Worm (Caenorhabditis elegans) whole organism, young adult: ENCODE measurements around the gene F57A10.2.
A peak's percentile ranks its signal among the peaks of the same experiment; 100 is the strongest.

Source experiments
- B0336.3 ChIP-seq: fragments of 200-800 bp; sonication (Bioruptor generic); IDR thresholded peaks from 2 replicates; pipeline ENCODE4 v1.3.6; 2022; ENCODE audit warnings: missing genetic modification characterization, missing compliant biosample characterization
- F22D6.2 ChIP-seq: sonication (generic microtip); optimal IDR thresholded peaks from 2 replicates; lab custom pipeline; 2016; ENCODE audit warnings: mild to moderate bottlenecking, missing genetic modification characterization, missing compliant biosample characterization
- F39B2.1 ChIP-seq: fragments of 200-800 bp; sonication (Bioruptor generic); IDR thresholded peaks from 2 replicates; pipeline ENCODE4 v1.3.6; 2022; ENCODE audit warnings: missing genetic modification reagents, missing genetic modification characterization, missing compliant biosample characterization
- F55B11.4 ChIP-seq: sonication (generic microtip); optimal IDR thresholded peaks from 2 replicates; lab custom pipeline; 2016; ENCODE audit warnings: missing compliant biosample characterization, missing genetic modification characterization, borderline replicate concordance; ENCODE audit not compliant: insufficient read depth
- K11D2.4 ChIP-seq: fragments of 200-800 bp; sonication (Bioruptor generic); IDR thresholded peaks from 2 replicates; pipeline ENCODE4 v1.3.6; 2022; ENCODE audit warnings: missing genetic modification reagents, missing genetic modification characterization, missing compliant biosample characterization
- T26A5.8 ChIP-seq: sonication (generic microtip); optimal IDR thresholded peaks from 2 replicates; lab custom pipeline; 2016; ENCODE audit warnings: missing genetic modification characterization, missing compliant biosample characterization
- Y95B8A.8 ChIP-seq: fragments of 200-800 bp; sonication (Bioruptor generic); IDR thresholded peaks from 2 replicates; pipeline ENCODE4 v1.3.6; 2022; ENCODE audit warnings: missing genetic modification reagents, missing genetic modification characterization, missing compliant biosample characterization
- ama-1 ChIP-seq, 3 experiments: fragments of 150-350 bp in 1 of 3; sonication (generic microtip) in 2 of 3; optimal IDR thresholded peaks; 2 replicates each; lab custom pipeline; 2014 to 2018; ENCODE audit warnings: missing biosample characterization in 2 of 3, missing genetic modification characterization in 2 of 3, missing genetic modification reagents in 2 of 3
- aptf-3 ChIP-seq: fragments of 200-800 bp; sonication (Bioruptor generic); IDR thresholded peaks from 2 replicates; pipeline ENCODE4 v1.3.6; 2022; ENCODE audit warnings: missing genetic modification characterization, missing compliant biosample characterization
- atf-7 ChIP-seq: sonication (generic microtip); optimal IDR thresholded peaks from 2 replicates; lab custom pipeline; 2017; ENCODE audit warnings: mild to moderate bottlenecking, missing genetic modification characterization, missing compliant biosample characterization
- attf-3 ChIP-seq: fragments of 200-800 bp; sonication (Bioruptor generic); conservative IDR thresholded peaks from 2 replicates; pipeline ENCODE4 v1.3.6; 2022; ENCODE audit warnings: missing genetic modification reagents, missing genetic modification characterization, missing compliant biosample characterization
- attf-6 ChIP-seq: fragments of 200-800 bp; sonication (Bioruptor generic); IDR thresholded peaks from 2 replicates; pipeline ENCODE4 v1.3.6; 2022; ENCODE audit warnings: missing genetic modification reagents, missing genetic modification characterization, missing compliant biosample characterization
- ceh-100 ChIP-seq: fragments of 200-800 bp; sonication (Bioruptor generic); IDR thresholded peaks from 2 replicates; pipeline ENCODE4 v1.3.6; 2022; ENCODE audit warnings: missing genetic modification reagents, missing genetic modification characterization, missing compliant biosample characterization
- chd-7 ChIP-seq: sonication (generic microtip); optimal IDR thresholded peaks from 2 replicates; lab custom pipeline; 2016; ENCODE audit warnings: mild to moderate bottlenecking, missing genetic modification characterization, moderate library complexity, missing compliant biosample characterization
- dox-1 ChIP-seq: fragments of 200-800 bp; sonication (Bioruptor generic); IDR thresholded peaks from 2 replicates; pipeline ENCODE4 v1.3.6; 2022; ENCODE audit warnings: missing genetic modification reagents, missing genetic modification characterization, missing compliant biosample characterization
- efl-1 ChIP-seq: fragments of 150-350 bp; optimal IDR thresholded peaks from 2 replicates; lab custom pipeline; 2014; ENCODE audit warnings: missing biosample characterization, missing genetic modification reagents, missing genetic modification characterization
- egl-18 ChIP-seq: fragments of 200-800 bp; sonication (Bioruptor generic); IDR thresholded peaks from 2 replicates; pipeline ENCODE4 v1.3.6; 2022; ENCODE audit warnings: missing genetic modification reagents, missing genetic modification characterization, missing compliant biosample characterization
- ets-4 ChIP-seq: fragments of 200-800 bp; sonication (Bioruptor generic); optimal IDR thresholded peaks from 2 replicates; lab custom pipeline; 2018; ENCODE audit warnings: mild to moderate bottlenecking, missing genetic modification characterization, missing compliant biosample characterization
- fkh-3 ChIP-seq: sonication (generic microtip); optimal IDR thresholded peaks from 2 replicates; lab custom pipeline; 2016; ENCODE audit warnings: mild to moderate bottlenecking, missing genetic modification characterization, missing compliant biosample characterization
- hlh-26 ChIP-seq: fragments of 200-800 bp; sonication (Bioruptor generic); conservative IDR thresholded peaks from 2 replicates; pipeline ENCODE4 v1.3.6; 2022; ENCODE audit warnings: missing genetic modification reagents, missing genetic modification characterization, missing compliant biosample characterization
- hrde-1 ChIP-seq: sonication (generic microtip); optimal IDR thresholded peaks from 2 replicates; lab custom pipeline; 2016; ENCODE audit warnings: missing genetic modification characterization, mild to moderate bottlenecking, missing compliant biosample characterization, moderate library complexity, missing genotype, missing genetic modification reagents, borderline replicate concordance
- hsf-1 ChIP-seq: fragments of 200-800 bp; sonication (Bioruptor generic); IDR thresholded peaks from 2 replicates; pipeline ENCODE4 v1.3.6; 2022; ENCODE audit warnings: missing genetic modification reagents, missing genetic modification characterization, missing compliant biosample characterization
- lag-1 ChIP-seq: fragments of 200-800 bp; sonication (Bioruptor generic); IDR thresholded peaks from 2 replicates; pipeline ENCODE4 v1.3.6; 2022; ENCODE audit warnings: missing genetic modification reagents, missing genetic modification characterization, missing compliant biosample characterization
- let-526 ChIP-seq: fragments of 200-800 bp; sonication (Bioruptor generic); IDR thresholded peaks from 2 replicates; pipeline ENCODE4 v1.3.6; 2022; ENCODE audit warnings: missing genetic modification reagents, missing genetic modification characterization, missing compliant biosample characterization
- let-607 ChIP-seq, 2 experiments: fragments of 200-800 bp in 1 of 2; sonication (Bioruptor generic) in 1 of 2; sonication (generic microtip) in 1 of 2; optimal IDR thresholded peaks; 2 replicates each; lab custom pipeline; 2016 to 2018; ENCODE audit warnings: mild to moderate bottlenecking in 2 of 2, missing compliant biosample characterization in 2 of 2, missing genetic modification characterization in 2 of 2, moderate library complexity in 2 of 2, missing genotype in 1 of 2
- lin-26 ChIP-seq: fragments of 200-800 bp; sonication (Bioruptor generic); IDR thresholded peaks from 2 replicates; pipeline ENCODE4 v1.3.6; 2022; ENCODE audit warnings: missing genetic modification reagents, missing genetic modification characterization, missing compliant biosample characterization
- lin-40 ChIP-seq: sonication (generic microtip); optimal IDR thresholded peaks from 2 replicates; lab custom pipeline; 2016; ENCODE audit warnings: missing genetic modification characterization, mild to moderate bottlenecking, missing compliant biosample characterization, missing genotype, missing genetic modification reagents
- lir-1 ChIP-seq: fragments of 200-800 bp; sonication (Bioruptor generic); conservative IDR thresholded peaks from 2 replicates; pipeline ENCODE4 v1.3.6; 2022; ENCODE audit warnings: missing genetic modification reagents, missing genetic modification characterization, missing compliant biosample characterization
- madf-6 ChIP-seq: fragments of 200-800 bp; sonication (Bioruptor generic); IDR thresholded peaks from 2 replicates; pipeline ENCODE4 v1.3.6; 2022; ENCODE audit warnings: missing genetic modification reagents, missing genetic modification characterization, missing compliant biosample characterization
- madf-8 ChIP-seq: fragments of 200-800 bp; sonication (Bioruptor generic); conservative IDR thresholded peaks from 2 replicates; pipeline ENCODE4 v1.3.6; 2022; ENCODE audit warnings: missing genetic modification reagents, missing genetic modification characterization, missing compliant biosample characterization
- mes-4 ChIP-seq: sonication (generic microtip); optimal IDR thresholded peaks from 2 replicates; lab custom pipeline; 2016; ENCODE audit warnings: missing genotype, missing genetic modification characterization, missing compliant biosample characterization
- nfya-2 ChIP-seq: fragments of 200-800 bp; sonication (Bioruptor generic); IDR thresholded peaks from 2 replicates; pipeline ENCODE4 v1.3.6; 2022; ENCODE audit warnings: missing genetic modification reagents, missing genetic modification characterization, missing compliant biosample characterization
- nfyb-1 ChIP-seq: fragments of 200-800 bp; sonication (Bioruptor generic); IDR thresholded peaks from 2 replicates; pipeline ENCODE4 v1.3.6; 2022; ENCODE audit warnings: missing genetic modification reagents, missing genetic modification characterization, missing compliant biosample characterization
- pha-4 ChIP-seq: fragments of 150-350 bp; sonication (generic microtip); optimal IDR thresholded peaks from 2 replicates; lab custom pipeline; 2014; ENCODE audit warnings: missing biosample characterization, missing genetic modification reagents, missing genetic modification characterization
- rpc-1 ChIP-seq, 2 experiments: fragments of 150-350 bp in 1 of 2; sonication (generic microtip) in 1 of 2; optimal IDR thresholded peaks; 2 replicates each; lab custom pipeline; 2014 to 2018; ENCODE audit warnings: missing biosample characterization in 1 of 2, missing genetic modification characterization in 1 of 2, missing genetic modification reagents in 1 of 2, missing genotype in 1 of 2
- sdz-38 ChIP-seq: sonication (generic microtip); optimal IDR thresholded peaks from 2 replicates; lab custom pipeline; 2016; ENCODE audit warnings: missing genotype, missing genetic modification characterization, missing compliant biosample characterization
- somi-1 ChIP-seq: fragments of 200-800 bp; sonication (Bioruptor generic); optimal IDR thresholded peaks from 2 replicates; lab custom pipeline; 2018; ENCODE audit warnings: mild to moderate bottlenecking, missing genetic modification characterization, missing compliant biosample characterization
- sptf-2 ChIP-seq: fragments of 200-800 bp; sonication (Bioruptor generic); optimal IDR thresholded peaks from 2 replicates; lab custom pipeline; 2018; ENCODE audit warnings: mild to moderate bottlenecking, missing genetic modification characterization, missing compliant biosample characterization
- tbp1 ChIP-seq: fragments of 200-800 bp; sonication (Bioruptor generic); optimal IDR thresholded peaks from 2 replicates; lab custom pipeline; 2018; ENCODE audit warnings: mild to moderate bottlenecking, missing genetic modification characterization, missing compliant biosample characterization
- tbx-9 ChIP-seq: sonication (generic microtip); optimal IDR thresholded peaks from 2 replicates; lab custom pipeline; 2016; ENCODE audit warnings: borderline replicate concordance, missing genetic modification characterization, inconsistent platforms, missing compliant biosample characterization
- unc-130 ChIP-seq: sonication (generic microtip); optimal IDR thresholded peaks from 2 replicates; lab custom pipeline; 2016; ENCODE audit warnings: missing genetic modification reagents, missing genetic modification characterization, missing compliant biosample characterization
- unc-62 ChIP-seq: fragments of 150-350 bp; optimal IDR thresholded peaks from 2 replicates; lab custom pipeline; 2014; ENCODE audit warnings: missing biosample characterization, missing genetic modification reagents, missing genetic modification characterization
- xnd-1 ChIP-seq: sonication (generic microtip); optimal IDR thresholded peaks from 2 replicates; lab custom pipeline; 2016; ENCODE audit warnings: missing genotype, missing genetic modification reagents, missing genetic modification characterization, missing compliant biosample characterization
- zim-3 ChIP-seq: sonication (generic microtip); optimal IDR thresholded peaks from 2 replicates; lab custom pipeline; 2017; ENCODE audit warnings: mild to moderate bottlenecking, missing genetic modification characterization, moderate library complexity, missing compliant biosample characterization
- ztf-18 ChIP-seq: sonication (generic microtip); optimal IDR thresholded peaks from 2 replicates; lab custom pipeline; 2016; ENCODE audit warnings: missing genotype, mild to moderate bottlenecking, missing genetic modification characterization, missing compliant biosample characterization
- ztf-25 ChIP-seq: fragments of 200-800 bp; sonication (Bioruptor generic); IDR thresholded peaks from 2 replicates; pipeline ENCODE4 v1.3.6; 2022; ENCODE audit warnings: missing genetic modification reagents, missing genetic modification characterization, missing compliant biosample characterization
- ztf-26 ChIP-seq: sonication (generic microtip); optimal IDR thresholded peaks from 2 replicates; lab custom pipeline; 2017; ENCODE audit warnings: missing genetic modification characterization, missing compliant biosample characterization
- ztf-3 ChIP-seq: fragments of 200-800 bp; sonication (Bioruptor generic); optimal IDR thresholded peaks from 2 replicates; lab custom pipeline; 2018; ENCODE audit warnings: mild to moderate bottlenecking, missing genetic modification characterization, missing compliant biosample characterization

F57A10.2 gene

ce11 chrV:15766122-15766594 lies at the start of gene F57A10.2, which contains the start of gene haf-3:
Gene F57A10.2 (plus strand): TSS chrV:15766575.
Gene haf-3 (minus strand): TSS chrV:15766172.
- TF ChIP-seq sdz-38 (tag; lab: Kevin White, UChicago) = no peak
- no peak for TF ChIP-seq ztf-3 (GFP tag; lab: Kevin White, UChicago)
- peak in 1 of 2 experiments; percentile 71 for TF ChIP-seq let-607 (tag; optimal IDR thresholded peaks at IDR 0.05; lab: Kevin White, UChicago)
- TF ChIP-seq hrde-1 (tag; lab: Kevin White, UChicago) = no peak
- TF ChIP-seq attf-3 (GFP tag; lab: Robert Waterston, UW) = peak; percentile 70
- no peak for TF ChIP-seq hlh-26 (GFP tag; lab: Robert Waterston, UW)
- TF ChIP-seq ztf-18 (tag; lab: Kevin White, UChicago) = peak; percentile 98
- peak; percentile 55 for TF ChIP-seq atf-7 (tag; lab: Kevin White, UChicago)
- TF ChIP-seq lir-1 (GFP tag; lab: Robert Waterston, UW) = peak; percentile 65; the same call in 1 of the 2 replicates
- TF ChIP-seq ets-4 (GFP tag; lab: Kevin White, UChicago) = no peak
- TF ChIP-seq hsf-1 (GFP tag; lab: Robert Waterston, UW) = peak; percentile 82
- TF ChIP-seq ama-1 (optimal IDR thresholded peaks at IDR 0.05; lab: Kevin White, UChicago) = no peak
- TF ChIP-seq ama-1 (GFP tag; optimal IDR thresholded peaks at IDR 0.05; lab: Kevin White, UChicago) = no peak
- TF ChIP-seq egl-18 = no peak
- TF ChIP-seq F22D6.2 (tag; lab: Kevin White, UChicago) = peak; percentile 12
- 0 out of 2 replicates have a peak, but pooled peaks have one; percentile 45 for TF ChIP-seq F39B2.1 (GFP tag; lab: Robert Waterston, UW)
- no peak for TF ChIP-seq rpc-1 (optimal IDR thresholded peaks at IDR 0.05; lab: Kevin White, UChicago)
- TF ChIP-seq rpc-1 (tag; optimal IDR thresholded peaks at IDR 0.05; lab: Kevin White, UChicago) = no peak
- TF ChIP-seq lag-1 (GFP tag; lab: Robert Waterston, UW) = no peak
- TF ChIP-seq mes-4 (tag; lab: Kevin White, UChicago) = no peak
- TF ChIP-seq chd-7 = peak; percentile 38
- peak; percentile 86 for TF ChIP-seq ceh-100
- TF ChIP-seq unc-62 (GFP tag; lab: Kevin White, UChicago) = no peak
- peak; percentile 51 for TF ChIP-seq ztf-26 (tag; lab: Kevin White, UChicago)
- TF ChIP-seq F55B11.4 (tag; lab: Kevin White, UChicago) = no peak
- TF ChIP-seq Y95B8A.8 (GFP tag; lab: Robert Waterston, UW) = no peak
- no peak for TF ChIP-seq sptf-2
- TF ChIP-seq pha-4 (tag; lab: Kevin White, UChicago) = peak; percentile 86
- peak; percentile 86 for TF ChIP-seq B0336.3 (GFP tag; lab: Robert Waterston, UW)
- peak; percentile 84 for TF ChIP-seq attf-6 (GFP tag; lab: Robert Waterston, UW)
- 0 out of 2 replicates have a peak, but pooled peaks have one; percentile 32 for TF ChIP-seq let-526 (GFP tag; lab: Robert Waterston, UW)
- TF ChIP-seq fkh-3 (tag; lab: Kevin White, UChicago) = no peak
- TF ChIP-seq lin-26 (GFP tag; lab: Robert Waterston, UW) = no peak
- peak; percentile 81 for TF ChIP-seq K11D2.4 (GFP tag; lab: Robert Waterston, UW)
- peak; percentile 90 for TF ChIP-seq efl-1 (GFP tag; lab: Kevin White, UChicago)
- TF ChIP-seq T26A5.8 = no peak
- peak; percentile 56 for TF ChIP-seq xnd-1 (tag; lab: Kevin White, UChicago)
- TF ChIP-seq tbx-9 = no peak
- TF ChIP-seq nfya-2 (GFP tag; lab: Robert Waterston, UW) = no peak
- peak; percentile 85 for TF ChIP-seq madf-6 (GFP tag; lab: Robert Waterston, UW)
- peak; percentile 93 for TF ChIP-seq dox-1 (GFP tag; lab: Robert Waterston, UW)
- no peak for TF ChIP-seq zim-3
- TF ChIP-seq nfyb-1 = peak; percentile 92
- TF ChIP-seq tbp1 (GFP tag; lab: Kevin White, UChicago) = peak; percentile 72
- TF ChIP-seq aptf-3 (GFP tag; lab: Robert Waterston, UW) = no peak
- TF ChIP-seq lin-40 (tag; lab: Kevin White, UChicago) = peak; percentile 93
- peak; percentile 62 for TF ChIP-seq madf-8 (GFP tag; lab: Robert Waterston, UW)
- TF ChIP-seq ztf-25 = no peak
- no peak for TF ChIP-seq unc-130 (GFP tag; lab: Kevin White, UChicago)
- TF ChIP-seq somi-1 (GFP tag; lab: Kevin White, UChicago) = peak; percentile 31
